Worm (Caenorhabditis elegans): Measurements from ENCODE around the gene clec-88.
A peak's percentile ranks its signal among the peaks of the same experiment; 100 is the strongest.

clec-88 gene

ce11 chrII:6348360-6348759 is 17.2 kb upstream of the clec-88 start (continued):
- TF ChIP-seq hlh-30 (tag; optimal IDR thresholded peaks at IDR 0.05; ENCODE audit: insufficient read depth): peak; percentile 100
- TF ChIP-seq ceh-20 (GFP tag; IDR thresholded peaks at IDR 0.05): peak; percentile 83
- peak; percentile 73; the same call in 1 of the 2 replicates for TF ChIP-seq tra-1 (GFP tag; IDR thresholded peaks at IDR 0.05)
- TF ChIP-seq ces-1 (GFP tag; optimal IDR thresholded peaks at IDR 0.05): no peak
- peak; percentile 34; the same call in 1 of the 2 replicates for TF ChIP-seq arid-1 (GFP tag; conservative IDR thresholded peaks at IDR 0.05)
- TF ChIP-seq ctbp-1 (GFP tag; IDR thresholded peaks at IDR 0.05): peak; percentile 79
- TF ChIP-seq pha-4 (GFP tag; IDR thresholded peaks at IDR 0.05): peak; percentile 70; the same call in 1 of the 2 replicates
- TF ChIP-seq pha-4 (tag; optimal IDR thresholded peaks at IDR 0.05): peak; percentile 88
- no peak for TF ChIP-seq R02D3.7 (tag; optimal IDR thresholded peaks at IDR 0.05)
- TF ChIP-seq madf-9 (GFP tag; conservative IDR thresholded peaks at IDR 0.05): peak; percentile 60
- TF ChIP-seq nhr-6 (tag; optimal IDR thresholded peaks at IDR 0.05): peak; percentile 65
- TF ChIP-seq mxl-2 (GFP tag; conservative IDR thresholded peaks at IDR 0.05): 0 out of 2 replicates have a peak, but pooled peaks have one; percentile 47
- TF ChIP-seq lin-15B (tag; optimal IDR thresholded peaks at IDR 0.05): no peak
- TF ChIP-seq ceh-44 (GFP tag; IDR thresholded peaks at IDR 0.05): no peak
- TF ChIP-seq F10B5.3 (tag; optimal IDR thresholded peaks at IDR 0.05): no peak
- no peak for TF ChIP-seq lin-29 (GFP tag; IDR thresholded peaks at IDR 0.05)
- no peak for TF ChIP-seq tag-97 (GFP tag; IDR thresholded peaks at IDR 0.05)
- TF ChIP-seq hmg-1.1 (GFP tag; IDR thresholded peaks at IDR 0.05): peak; percentile 92
- TF ChIP-seq dmd-8 (GFP tag; IDR thresholded peaks at IDR 0.05): no peak
- peak; percentile 92 for TF ChIP-seq dmd-6 (GFP tag; IDR thresholded peaks at IDR 0.05)
- no peak for TF ChIP-seq F44E2.7 (GFP tag; IDR thresholded peaks at IDR 0.05)
- TF ChIP-seq unc-62 (GFP tag; optimal IDR thresholded peaks at IDR 0.05 in 1 of 2): peak in 1 of 2 experiments; percentile 99
- TF ChIP-seq unc-62 (tag; optimal IDR thresholded peaks at IDR 0.05): no peak
- TF ChIP-seq daf-12 (tag; optimal IDR thresholded peaks at IDR 0.05): no peak
- no peak for TF ChIP-seq nhr-111 (GFP tag; optimal IDR thresholded peaks at IDR 0.05)
- TF ChIP-seq Y5F2A.4 (GFP tag; optimal IDR thresholded peaks at IDR 0.05): no peak
- peak; percentile 85 for TF ChIP-seq nhr-28 (tag; optimal IDR thresholded peaks at IDR 0.05)
- TF ChIP-seq ZK337.2 (GFP tag; IDR thresholded peaks at IDR 0.05): no peak
- no peak for TF ChIP-seq egl-27 (tag; optimal IDR thresholded peaks at IDR 0.05)
- TF ChIP-seq nhr-102 (tag; optimal IDR thresholded peaks at IDR 0.05): peak; percentile 81
- peak; percentile 99 for TF ChIP-seq ama-1 (optimal IDR thresholded peaks at IDR 0.05)
- TF ChIP-seq ZK546.5 (tag; optimal IDR thresholded peaks at IDR 0.05): peak in 1 of 2 experiments; percentile 25
- TF ChIP-seq sdz-12 (GFP tag; optimal IDR thresholded peaks at IDR 0.05): no peak
- peak; percentile 76 for TF ChIP-seq nhr-77 (tag; optimal IDR thresholded peaks at IDR 0.05)
- TF ChIP-seq lin-38 (GFP tag; IDR thresholded peaks at IDR 0.05): peak; percentile 74
- TF ChIP-seq zag-1 (tag; optimal IDR thresholded peaks at IDR 0.05): no peak
- no peak for TF ChIP-seq Y48G9A.11 (GFP tag; IDR thresholded peaks at IDR 0.05)
- no peak for TF ChIP-seq saeg-2 (GFP tag; IDR thresholded peaks at IDR 0.05)
- TF ChIP-seq mep-1 (tag; optimal IDR thresholded peaks at IDR 0.05): peak; percentile 89
- no peak for TF ChIP-seq ceh-62 (tag; optimal IDR thresholded peaks at IDR 0.05)
- TF ChIP-seq zip-11 (GFP tag; IDR thresholded peaks at IDR 0.05): no peak
- peak; percentile 45 for TF ChIP-seq cey-2 (tag; optimal IDR thresholded peaks at IDR 0.05; ENCODE audit: borderline replicate concordance, insufficient read depth)
- TF ChIP-seq T20F7.1 (GFP tag; optimal IDR thresholded peaks at IDR 0.05): peak; percentile 51
- TF ChIP-seq zfp-3 (GFP tag; conservative IDR thresholded peaks at IDR 0.05): 0 out of 2 replicates have a peak, but pooled peaks have one; percentile 33
- peak; percentile 20 for TF ChIP-seq ceh-28 (tag; optimal IDR thresholded peaks at IDR 0.05)
- peak; percentile 54 for TF ChIP-seq F37D6.2 (tag; optimal IDR thresholded peaks at IDR 0.05)
- TF ChIP-seq zfp-2 (tag; optimal IDR thresholded peaks at IDR 0.05): no peak
- TF ChIP-seq unc-39 (tag; optimal IDR thresholded peaks at IDR 0.05): no peak
- TF ChIP-seq dmd-9 (GFP tag; IDR thresholded peaks at IDR 0.05): no peak
- TF ChIP-seq nhr-76 (tag; optimal IDR thresholded peaks at IDR 0.05): peak; percentile 11
- TF ChIP-seq nhr-11 (tag; optimal IDR thresholded peaks at IDR 0.05): peak; percentile 90
- TF ChIP-seq gei-8 (GFP tag; optimal IDR thresholded peaks at IDR 0.05): no peak
